Worm (Caenorhabditis elegans) whole organism, late embryonic: Measurements from ENCODE around the gene aps-2.

ENCODE experiments used
- F13H6.1 ChIP-seq: sonication (generic microtip); optimal IDR thresholded peaks from 2 replicates; lab custom pipeline; 2016; ENCODE audit warnings: missing genetic modification characterization, missing compliant biosample characterization
- K02D7.2 ChIP-seq: sonication (generic microtip); optimal IDR thresholded peaks from 2 replicates; lab custom pipeline; 2017; ENCODE audit warnings: mild to moderate bottlenecking, missing genetic modification characterization, missing compliant biosample characterization
- K09A11.1 ChIP-seq: sonication (generic microtip); optimal IDR thresholded peaks from 2 replicates; lab custom pipeline; 2017; ENCODE audit warnings: antibody characterized with exemption, mild to moderate bottlenecking, missing genetic modification characterization, missing compliant biosample characterization; ENCODE audit not compliant: insufficient read depth
- T23F11.4 ChIP-seq: fragments of 200-800 bp; sonication (Bioruptor generic); optimal IDR thresholded peaks from 2 replicates; lab custom pipeline; 2018; ENCODE audit warnings: mild to moderate bottlenecking, missing genetic modification characterization, missing compliant biosample characterization
- ahr-1 ChIP-seq: sonication (generic microtip); optimal IDR thresholded peaks from 2 replicates; lab custom pipeline; 2016; ENCODE audit warnings: missing genetic modification characterization, missing compliant biosample characterization
- ama-1 ChIP-seq: fragments of 150-350 bp; optimal IDR thresholded peaks from 2 replicates; lab custom pipeline; 2014
- ceh-14 ChIP-seq: sonication (generic microtip); optimal IDR thresholded peaks from 2 replicates; lab custom pipeline; 2016; ENCODE audit warnings: missing genotype, missing genetic modification characterization, missing compliant biosample characterization
- ceh-18 ChIP-seq: sonication (generic microtip); optimal IDR thresholded peaks from 2 replicates; lab custom pipeline; 2016; ENCODE audit warnings: missing genetic modification characterization, missing compliant biosample characterization
- ceh-19 ChIP-seq: fragments of 200-800 bp; sonication (Bioruptor generic); optimal IDR thresholded peaks from 2 replicates; lab custom pipeline; 2018; ENCODE audit warnings: mild to moderate bottlenecking, missing genetic modification characterization, missing compliant biosample characterization
- ceh-22 ChIP-seq: sonication (generic microtip); optimal IDR thresholded peaks from 2 replicates; lab custom pipeline; 2017; ENCODE audit warnings: missing biosample characterization, missing genetic modification characterization
- ceh-30 ChIP-seq: fragments of 150-350 bp; optimal IDR thresholded peaks from 2 replicates; lab custom pipeline; 2014; ENCODE audit warnings: missing biosample characterization, missing genetic modification characterization
- ceh-31 ChIP-seq: sonication (generic microtip); optimal IDR thresholded peaks from 2 replicates; lab custom pipeline; 2016; ENCODE audit warnings: missing genetic modification characterization, missing compliant biosample characterization
- ceh-34 ChIP-seq: sonication (generic microtip); optimal IDR thresholded peaks from 2 replicates; lab custom pipeline; 2016; ENCODE audit warnings: mild to moderate bottlenecking, missing genetic modification characterization, missing compliant biosample characterization
- ceh-48 ChIP-seq: sonication (generic microtip); optimal IDR thresholded peaks from 2 replicates; lab custom pipeline; 2016; ENCODE audit warnings: missing genetic modification characterization, inconsistent platforms, missing compliant biosample characterization
- ceh-6 ChIP-seq: fragments of 200-800 bp; sonication (Bioruptor generic); optimal IDR thresholded peaks from 2 replicates; lab custom pipeline; 2018; ENCODE audit warnings: mild to moderate bottlenecking, missing genetic modification characterization, missing compliant biosample characterization
- dmd-4 ChIP-seq: sonication (generic microtip); optimal IDR thresholded peaks from 2 replicates; lab custom pipeline; 2016; ENCODE audit warnings: borderline replicate concordance, missing genetic modification characterization, missing compliant biosample characterization
- dve-1 ChIP-seq: sonication (generic microtip); optimal IDR thresholded peaks from 2 replicates; lab custom pipeline; 2017; ENCODE audit warnings: antibody characterized with exemption, mild to moderate bottlenecking, missing genetic modification characterization, missing compliant biosample characterization
- elt-4 ChIP-seq: sonication (generic microtip); optimal IDR thresholded peaks from 2 replicates; lab custom pipeline; 2016; ENCODE audit warnings: missing genetic modification characterization, missing compliant biosample characterization
- ets-4 ChIP-seq: sonication (generic microtip); optimal IDR thresholded peaks from 2 replicates; lab custom pipeline; 2016; ENCODE audit warnings: missing genetic modification characterization, missing compliant biosample characterization
- eyg-1 ChIP-seq: sonication (generic microtip); optimal IDR thresholded peaks from 2 replicates; lab custom pipeline; 2016; ENCODE audit warnings: missing genotype, missing genetic modification characterization, missing compliant biosample characterization
- hlh-13 ChIP-seq: fragments of 200-800 bp; sonication (Bioruptor generic); optimal IDR thresholded peaks from 2 replicates; lab custom pipeline; 2018; ENCODE audit warnings: mild to moderate bottlenecking, missing genetic modification characterization, missing compliant biosample characterization
- hlh-15 ChIP-seq: sonication (generic microtip); optimal IDR thresholded peaks from 2 replicates; lab custom pipeline; 2016; ENCODE audit warnings: missing genetic modification characterization, missing compliant biosample characterization
- hlh-6 ChIP-seq: sonication (generic microtip); optimal IDR thresholded peaks from 2 replicates; lab custom pipeline; 2016; ENCODE audit warnings: missing genotype, missing genetic modification characterization, missing compliant biosample characterization
- madf-2 ChIP-seq: sonication (generic microtip); optimal IDR thresholded peaks from 2 replicates; lab custom pipeline; 2017; ENCODE audit warnings: missing genetic modification characterization, missing compliant biosample characterization
- nhr-232 ChIP-seq: sonication (generic microtip); optimal IDR thresholded peaks from 2 replicates; lab custom pipeline; 2016; ENCODE audit warnings: missing genetic modification characterization, missing compliant biosample characterization
- npax-4 ChIP-seq: sonication (generic microtip); optimal IDR thresholded peaks from 2 replicates; lab custom pipeline; 2016; ENCODE audit warnings: missing genetic modification characterization, missing compliant biosample characterization
- odd-2 ChIP-seq: sonication (generic microtip); optimal IDR thresholded peaks from 2 replicates; lab custom pipeline; 2017; ENCODE audit warnings: antibody characterized with exemption, mild to moderate bottlenecking, missing genetic modification characterization, missing compliant biosample characterization
- pax-1 ChIP-seq: fragments of 150-350 bp; optimal IDR thresholded peaks from 2 replicates; lab custom pipeline; 2014; ENCODE audit warnings: missing biosample characterization, missing genetic modification characterization
- pros-1 ChIP-seq: fragments of 150-350 bp; optimal IDR thresholded peaks from 2 replicates; lab custom pipeline; 2014; ENCODE audit warnings: missing biosample characterization, missing genetic modification reagents, missing genetic modification characterization
- rnt-1 ChIP-seq: sonication (generic microtip); optimal IDR thresholded peaks from 2 replicates; lab custom pipeline; 2016; ENCODE audit warnings: missing genetic modification characterization, missing compliant biosample characterization
- sdc-2 ChIP-seq: sonication (generic microtip); optimal IDR thresholded peaks from 2 replicates; lab custom pipeline; 2016; ENCODE audit warnings: missing genotype, missing genetic modification characterization, missing compliant biosample characterization
- tbx-2 ChIP-seq: sonication (generic microtip); optimal IDR thresholded peaks from 2 replicates; lab custom pipeline; 2016; ENCODE audit warnings: missing genetic modification characterization, missing compliant biosample characterization
- tbx-7 ChIP-seq: sonication (generic microtip); optimal IDR thresholded peaks from 2 replicates; lab custom pipeline; 2016; ENCODE audit warnings: missing genotype, missing genetic modification characterization, missing compliant biosample characterization
- ttx-3 ChIP-seq: sonication (generic microtip); optimal IDR thresholded peaks from 2 replicates; lab custom pipeline; 2016; ENCODE audit warnings: missing genetic modification reagents, missing genetic modification characterization, missing compliant biosample characterization
- unc-3 ChIP-seq, 2 experiments: fragments of 200-800 bp in 1 of 2; sonication (Bioruptor generic) in 1 of 2; sonication (generic microtip) in 1 of 2; conservative IDR thresholded peaks in 1 of 2; optimal IDR thresholded peaks in 1 of 2; 2 replicates each; pipeline versions ENCODE4 v1.3.6 to Lab custom; 2016 to 2022; ENCODE audit warnings: missing compliant biosample characterization in 2 of 2, missing genetic modification characterization in 2 of 2, missing genetic modification reagents in 1 of 2
- unc-42 ChIP-seq: sonication (generic microtip); optimal IDR thresholded peaks from 2 replicates; lab custom pipeline; 2016; ENCODE audit warnings: missing genotype, missing genetic modification characterization, missing compliant biosample characterization
- unc-55 ChIP-seq: sonication (generic microtip); optimal IDR thresholded peaks from 2 replicates; lab custom pipeline; 2017; ENCODE audit warnings: missing biosample characterization, missing genetic modification reagents, missing genetic modification characterization
- unc-86 ChIP-seq: sonication (generic microtip); optimal IDR thresholded peaks from 2 replicates; lab custom pipeline; 2016; ENCODE audit warnings: missing genetic modification characterization, missing compliant biosample characterization
- zip-5 ChIP-seq: sonication (generic microtip); optimal IDR thresholded peaks from 2 replicates; lab custom pipeline; 2016; ENCODE audit warnings: missing genetic modification characterization, missing compliant biosample characterization
- ztf-16 ChIP-seq: sonication (generic microtip); optimal IDR thresholded peaks from 2 replicates; lab custom pipeline; 2017; ENCODE audit warnings: missing genetic modification characterization, missing compliant biosample characterization

Gene aps-2

ce11 chrX:4409591-4410279 lies 48.3 kb upstream of the aps-2 start:
- TF ChIP-seq tbx-7 (tag; lab: Kevin White, UChicago) (no peak), ahr-1 (tag; lab: Kevin White, UChicago) (no peak), hlh-15 (no peak), ceh-31 (no peak), ceh-48 (tag; lab: Kevin White, UChicago) (no peak)

- TF ChIP-seq ceh-30 (tag; lab: Kevin White, UChicago), result no peak
- TF ChIP-seq nhr-232, result no peak
- no peak for TF ChIP-seq rnt-1 (tag; lab: Kevin White, UChicago)
- no peak for TF ChIP-seq dve-1
- TF ChIP-seq unc-86 (tag; lab: Kevin White, UChicago), result no peak
- no peak for TF ChIP-seq ztf-16
- TF ChIP-seq madf-2 (tag; lab: Kevin White, UChicago), result no peak
- TF ChIP-seq, all 69 proteins: peak for 0
Measured at ce11 chrX:4410280-4410911, 47.7 kb upstream of the aps-2 start.

- TF ChIP-seq pax-1 (tag; lab: Kevin White, UChicago), result no peak
- no peak for TF ChIP-seq ceh-18
- TF ChIP-seq zip-5, result no peak
- no peak for TF ChIP-seq tbx-7 (tag; lab: Kevin White, UChicago)
- no peak for TF ChIP-seq hlh-13 (GFP tag; lab: Kevin White, UChicago)
- TF ChIP-seq dmd-4 (tag; lab: Kevin White, UChicago), result no peak
- TF ChIP-seq unc-3 (GFP tag; conservative IDR thresholded peaks at IDR 0.05; lab: Robert Waterston, UW), result no peak
- no peak for TF ChIP-seq unc-3 (tag; optimal IDR thresholded peaks at IDR 0.05; lab: Kevin White, UChicago)
- TF ChIP-seq ceh-19 (GFP tag; lab: Kevin White, UChicago), result no peak
- TF ChIP-seq odd-2 (tag; lab: Kevin White, UChicago), result no peak
- no peak for TF ChIP-seq eyg-1
- TF ChIP-seq ceh-22 (tag; lab: Kevin White, UChicago), result no peak
- no peak for TF ChIP-seq madf-2 (tag; lab: Kevin White, UChicago)
- no peak for TF ChIP-seq T23F11.4 (GFP tag; lab: Kevin White, UChicago)
- no peak for TF ChIP-seq K09A11.1 (tag; lab: Kevin White, UChicago)
- TF ChIP-seq unc-86 (tag; lab: Kevin White, UChicago), result no peak
- TF ChIP-seq npax-4 (tag; lab: Kevin White, UChicago), result no peak
- no peak for TF ChIP-seq ceh-34 (tag; lab: Kevin White, UChicago)
- TF ChIP-seq ama-1 (lab: Kevin White, UChicago), result no peak
- TF ChIP-seq tbx-2 (tag; lab: Kevin White, UChicago), result no peak
- TF ChIP-seq ceh-6 (GFP tag; lab: Kevin White, UChicago), result no peak
Measured at ce11 chrX:4413206-4413605, 44.9 kb upstream of the aps-2 start.

- no peak for TF ChIP-seq ttx-3 (tag; lab: Kevin White, UChicago)
- no peak for TF ChIP-seq hlh-6 (tag; lab: Kevin White, UChicago)
- peak; percentile 65 for TF ChIP-seq unc-42 (tag; lab: Kevin White, UChicago)
Measured at ce11 chrX:4415289-4415688, 42.8 kb upstream of the aps-2 start.

ce11 chrX:4418751-4419150 lies 39.3 kb upstream of the aps-2 start, which contains the start of gene dop-1:
TSS of gene dop-1 (minus strand) at chrX:4418851.
- TF ChIP-seq ceh-6 (GFP tag; lab: Kevin White, UChicago) (no peak), pros-1 (tag; lab: Kevin White, UChicago) (no peak), unc-55 (GFP tag; lab: Kevin White, UChicago) (no peak), ets-4 (tag; lab: Kevin White, UChicago) (no peak), ceh-14 (tag; lab: Kevin White, UChicago) (no peak), sdc-2 (tag; lab: Kevin White, UChicago) (no peak), F13H6.1 (no peak), zip-5 (no peak), ztf-16 (no peak), T23F11.4 (GFP tag; lab: Kevin White, UChicago) (no peak), K02D7.2 (no peak), ceh-18 (no peak), elt-4 (tag; lab: Kevin White, UChicago) (no peak)
